4 worm cellular contexts compared by ENCODE assay signal in the genomic region with DNA sequence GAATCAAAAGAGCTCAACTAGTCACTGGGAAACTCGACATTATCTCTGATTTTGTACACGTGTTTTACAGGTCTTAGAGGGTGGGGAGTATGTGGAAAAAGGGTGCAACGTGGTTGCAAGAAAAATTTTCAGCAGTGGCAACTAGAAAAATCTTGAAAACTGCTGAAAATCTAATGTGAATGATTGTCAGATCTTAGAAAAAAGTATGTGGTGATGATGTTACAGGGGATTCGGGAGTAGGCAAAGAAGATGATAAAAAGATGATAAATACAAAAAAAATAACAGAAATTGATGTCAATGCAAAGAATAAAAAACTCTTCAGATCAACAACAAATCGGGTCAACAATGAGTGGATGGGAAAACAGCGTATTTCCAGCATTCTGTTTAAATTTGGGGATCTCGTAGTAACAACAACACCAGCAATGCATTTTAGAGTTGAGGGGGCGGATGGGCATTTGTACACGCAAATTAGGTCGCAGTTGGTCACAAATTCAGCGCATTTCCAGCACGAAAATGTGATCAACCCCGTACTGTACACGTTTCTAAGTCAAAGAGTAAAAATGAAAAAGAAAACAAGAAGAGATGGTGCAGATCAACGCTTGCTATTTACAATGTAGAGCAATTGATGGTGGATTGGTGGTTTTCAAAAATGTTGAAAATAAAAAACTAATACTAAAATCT.
TF ChIP-seq lines count a peak whose summit lies in the region.

No protein-coding gene starts in this region.

TF ChIP-seq in whole organism, L1 larva, 84 proteins besides CTCF, POLR2A, EP300 and RAD21 (continued from another document):
- TF ChIP-seq fkh-4 (tag; optimal IDR thresholded peaks at IDR 0.05; lab: Kevin White, UChicago; ENCODE audit: borderline replicate concordance) (no peak), lin-14 (GFP tag; optimal IDR thresholded peaks at IDR 0.05; lab: Kevin White, UChicago) (peak; percentile 3), unc-130 (tag; optimal IDR thresholded peaks at IDR 0.05; lab: Kevin White, UChicago) (no peak), pqm-1 (tag; optimal IDR thresholded peaks at IDR 0.05; lab: Kevin White, UChicago) (no peak), mef-2 (tag; optimal IDR thresholded peaks at IDR 0.05; lab: Kevin White, UChicago) (no peak), nhr-77 (tag; optimal IDR thresholded peaks at IDR 0.05; lab: Kevin White, UChicago) (no peak), nhr-237 (tag; optimal IDR thresholded peaks at IDR 0.05; lab: Kevin White, UChicago) (no peak), lin-35 (GFP tag; optimal IDR thresholded peaks at IDR 0.05; lab: Kevin White, UChicago) (peak in 1 of 2 experiments; percentile 33), ceh-8 (GFP tag; optimal IDR thresholded peaks at IDR 0.05; lab: Kevin White, UChicago) (peak; percentile 30), ceh-63 (GFP tag; optimal IDR thresholded peaks at IDR 0.05; lab: Kevin White, UChicago) (no peak), lsy-2 (tag; optimal IDR thresholded peaks at IDR 0.05; lab: Kevin White, UChicago) (no peak), nhr-12 (tag; optimal IDR thresholded peaks at IDR 0.05; lab: Kevin White, UChicago) (no peak), ztf-4 (tag; optimal IDR thresholded peaks at IDR 0.05; lab: Kevin White, UChicago) (peak; percentile 69), ces-1 (GFP tag; optimal IDR thresholded peaks at IDR 0.05; lab: Kevin White, UChicago) (no peak), grh-1 (GFP tag; IDR thresholded peaks at IDR 0.05; lab: Robert Waterston, UW) (no peak), swsn-7 (tag; optimal IDR thresholded peaks at IDR 0.05; lab: Kevin White, UChicago) (no peak), nhr-85 (tag; lab: Kevin White, UChicago) (peak; percentile 35), xbp-1 (tag; optimal IDR thresholded peaks at IDR 0.05; lab: Kevin White, UChicago) (no peak), nhr-71 (tag; optimal IDR thresholded peaks at IDR 0.05; lab: Kevin White, UChicago) (peak; percentile 10), mep-1 (tag; optimal IDR thresholded peaks at IDR 0.05; lab: Kevin White, UChicago) (peak; percentile 6)

TF ChIP-seq in whole organism, L2 larva, 48 proteins besides CTCF, POLR2A, EP300 and RAD21 (continued from another document):
- TF ChIP-seq sma-3 (GFP tag; optimal IDR thresholded peaks at IDR 0.05; lab: Kevin White, UChicago) (peak; percentile 36), snpc-4 (tag; optimal IDR thresholded peaks at IDR 0.05; lab: Kevin White, UChicago) (no peak), alr-1 (tag; optimal IDR thresholded peaks at IDR 0.05; lab: Kevin White, UChicago) (no peak), sem-4 (tag; optimal IDR thresholded peaks at IDR 0.05; lab: Kevin White, UChicago) (no peak), crh-2 (tag; optimal IDR thresholded peaks at IDR 0.05; lab: Kevin White, UChicago) (peak; percentile 1)
TF ChIP-seq in whole organism, L2 larva: peak in this region for 4.

TF ChIP-seq in whole organism, L4 larva, 104 proteins besides CTCF, POLR2A, EP300 and RAD21 (continued from another document and continues in another):
- TF ChIP-seq Y5F2A.4 (GFP tag; optimal IDR thresholded peaks at IDR 0.05; lab: Kevin White, UChicago) (peak; percentile 8), zag-1 (tag; optimal IDR thresholded peaks at IDR 0.05; lab: Kevin White, UChicago) (no peak), ama-1 (optimal IDR thresholded peaks at IDR 0.05; lab: Kevin White, UChicago) (peak; percentile 16), aha-1 (tag; lab: Kevin White, UChicago) (peak; percentile 95), nhr-48 (tag; optimal IDR thresholded peaks at IDR 0.05; lab: Kevin White, UChicago) (no peak), fkh-10 (GFP tag; optimal IDR thresholded peaks at IDR 0.05; lab: Kevin White, UChicago) (no peak), daf-8 (GFP tag; IDR thresholded peaks at IDR 0.05; lab: Robert Waterston, UW) (no peak), snpc-1.2 (GFP tag; IDR thresholded peaks at IDR 0.05; lab: Robert Waterston, UW) (no peak), dmd-6 (GFP tag; IDR thresholded peaks at IDR 0.05; lab: Robert Waterston, UW) (peak; percentile 14), mep-1 (tag; optimal IDR thresholded peaks at IDR 0.05; lab: Kevin White, UChicago) (peak; percentile 17), F49E8.2 (tag; optimal IDR thresholded peaks at IDR 0.05; lab: Kevin White, UChicago; ENCODE audit: borderline replicate concordance) (peak; percentile 5), arid-1 (GFP tag; conservative IDR thresholded peaks at IDR 0.05; lab: Robert Waterston, UW) (peak; percentile 12; the same call in 1 of the 2 replicates), madf-9 (GFP tag; conservative IDR thresholded peaks at IDR 0.05; lab: Robert Waterston, UW) (0 out of 2 replicates have a peak, but pooled peaks have one; percentile 3), lir-3 (tag; optimal IDR thresholded peaks at IDR 0.05; lab: Kevin White, UChicago) (no peak), pqm-1 (tag; optimal IDR thresholded peaks at IDR 0.05; lab: Kevin White, UChicago) (no peak), cey-2 (tag; optimal IDR thresholded peaks at IDR 0.05; lab: Kevin White, UChicago; ENCODE audit: borderline replicate concordance, insufficient read depth) (peak; percentile 23), T26A8.4 (GFP tag; IDR thresholded peaks at IDR 0.05; lab: Robert Waterston, UW) (peak; percentile 6; the same call in 1 of the 2 replicates), lin-1 (GFP tag; IDR thresholded peaks at IDR 0.05; lab: Robert Waterston, UW) (no peak), mes-2 (tag; optimal IDR thresholded peaks at IDR 0.05; lab: Kevin White, UChicago; ENCODE audit: poor library complexity, severe bottlenecking) (no peak), F26F4.8 (GFP tag; conservative IDR thresholded peaks at IDR 0.05; lab: Robert Waterston, UW) (no peak), ces-1 (GFP tag; optimal IDR thresholded peaks at IDR 0.05; lab: Kevin White, UChicago) (no peak), spr-3 (GFP tag; optimal IDR thresholded peaks at IDR 0.05; lab: Kevin White, UChicago) (no peak), nhr-28 (tag; optimal IDR thresholded peaks at IDR 0.05; lab: Kevin White, UChicago) (no peak), hlh-11 (tag; optimal IDR thresholded peaks at IDR 0.05; lab: Kevin White, UChicago) (no peak), jun-1 (tag; optimal IDR thresholded peaks at IDR 0.05; lab: Kevin White, UChicago) (no peak), nhr-25 (tag; optimal IDR thresholded peaks at IDR 0.05; lab: Kevin White, UChicago; ENCODE audit: borderline replicate concordance, insufficient read depth) (no peak), rbr-2 (tag; optimal IDR thresholded peaks at IDR 0.05; lab: Kevin White, UChicago) (no peak), hlh-30 (tag; optimal IDR thresholded peaks at IDR 0.05; lab: Kevin White, UChicago; ENCODE audit: insufficient read depth) (peak; percentile 22), ceh-44 (GFP tag; IDR thresholded peaks at IDR 0.05; lab: Robert Waterston, UW) (no peak), F44E2.7 (GFP tag; IDR thresholded peaks at IDR 0.05; lab: Robert Waterston, UW) (peak; percentile 80), set-16 (GFP tag; IDR thresholded peaks at IDR 0.05; lab: Robert Waterston, UW) (no peak), ceh-82 (tag; optimal IDR thresholded peaks at IDR 0.05; lab: Kevin White, UChicago) (no peak), fos-1 (tag; optimal IDR thresholded peaks at IDR 0.05; lab: Kevin White, UChicago) (no peak), D1046.2 (GFP tag; IDR thresholded peaks at IDR 0.05; lab: Robert Waterston, UW) (no peak), tra-1 (GFP tag; IDR thresholded peaks at IDR 0.05; lab: Robert Waterston, UW) (0 out of 2 replicates have a peak, but pooled peaks have one; percentile 50), ceh-62 (tag; optimal IDR thresholded peaks at IDR 0.05; lab: Kevin White, UChicago) (no peak), hif-1 (tag; optimal IDR thresholded peaks at IDR 0.05; lab: Kevin White, UChicago) (no peak), nhr-42 (GFP tag; IDR thresholded peaks at IDR 0.05; lab: Robert Waterston, UW) (peak; percentile 49), mdt-29 (GFP tag; IDR thresholded peaks at IDR 0.05; lab: Robert Waterston, UW) (no peak; the same call in 1 of the 2 replicates), unc-62 (GFP tag; optimal IDR thresholded peaks at IDR 0.05 in 1 of 2; lab: Kevin White, UChicago) (peak in 1 of 2 experiments; percentile 22), unc-62 (tag; optimal IDR thresholded peaks at IDR 0.05; lab: Kevin White, UChicago) (no peak), gei-8 (GFP tag; optimal IDR thresholded peaks at IDR 0.05; lab: Kevin White, UChicago) (no peak), madf-5 (GFP tag; IDR thresholded peaks at IDR 0.05; lab: Robert Waterston, UW) (0 out of 4 replicates have a peak, but pooled peaks of 1 of the 2 experiments have one; percentile 41), zip-2 (tag; optimal IDR thresholded peaks at IDR 0.05; lab: Kevin White, UChicago) (no peak), Y105C5A.15 (GFP tag; IDR thresholded peaks at IDR 0.05; lab: Robert Waterston, UW) (no peak), nhr-237 (tag; optimal IDR thresholded peaks at IDR 0.05; lab: Kevin White, UChicago) (no peak), lin-29 (GFP tag; IDR thresholded peaks at IDR 0.05; lab: Robert Waterston, UW) (peak; percentile 37; the same call in 1 of the 2 replicates), lin-39 (tag; optimal IDR thresholded peaks at IDR 0.05; lab: Kevin White, UChicago) (no peak), saeg-2 (GFP tag; IDR thresholded peaks at IDR 0.05; lab: Robert Waterston, UW) (peak; percentile 18; the same call in 1 of the 2 replicates)

TF ChIP-seq in whole organism, young adult, 124 proteins besides CTCF, POLR2A, EP300 and RAD21 (continued from another document and continues in another):
- no peak for TF ChIP-seq dpl-1 (GFP tag; optimal IDR thresholded peaks at IDR 0.05; lab: Kevin White, UChicago)
- peak; percentile 65 for TF ChIP-seq cebp-1 (GFP tag; IDR thresholded peaks at IDR 0.05; lab: Robert Waterston, UW)
- peak; percentile 49 for TF ChIP-seq cebp-1 (tag; optimal IDR thresholded peaks at IDR 0.05; lab: Kevin White, UChicago)
- TF ChIP-seq F23B12.7 (tag; optimal IDR thresholded peaks at IDR 0.05; lab: Kevin White, UChicago; ENCODE audit: insufficient read depth), result no peak
- peak; percentile 60 for TF ChIP-seq F52B5.7 (tag; optimal IDR thresholded peaks at IDR 0.05; lab: Kevin White, UChicago)
- peak; percentile 66 for TF ChIP-seq F57C9.4 (tag; optimal IDR thresholded peaks at IDR 0.05; lab: Kevin White, UChicago)
- TF ChIP-seq madf-6 (GFP tag; IDR thresholded peaks at IDR 0.05; lab: Robert Waterston, UW), result peak; percentile 27; the same call in 1 of the 2 replicates
- TF ChIP-seq snpc-3.4 (tag; optimal IDR thresholded peaks at IDR 0.05; lab: Kevin White, UChicago), result no peak
- no peak for TF ChIP-seq tbx-9 (tag; optimal IDR thresholded peaks at IDR 0.05; lab: Kevin White, UChicago; ENCODE audit: borderline replicate concordance)
- TF ChIP-seq attf-3 (GFP tag; conservative IDR thresholded peaks at IDR 0.05; lab: Robert Waterston, UW), result peak; percentile 39; the same call in 1 of the 2 replicates
- TF ChIP-seq Y53F4B.3 (GFP tag; IDR thresholded peaks at IDR 0.05; lab: Robert Waterston, UW), result no peak
- TF ChIP-seq hmg-20 (GFP tag; IDR thresholded peaks at IDR 0.05; lab: Robert Waterston, UW), result no peak
- no peak for TF ChIP-seq lin-40 (tag; optimal IDR thresholded peaks at IDR 0.05; lab: Kevin White, UChicago)
- TF ChIP-seq nfyb-1 (GFP tag; IDR thresholded peaks at IDR 0.05; lab: Robert Waterston, UW), result no peak
- 0 out of 2 replicates have a peak, but pooled peaks have one; percentile 9 for TF ChIP-seq F39B2.1 (GFP tag; IDR thresholded peaks at IDR 0.05; lab: Robert Waterston, UW)
- no peak for TF ChIP-seq gei-17 (GFP tag; optimal IDR thresholded peaks at IDR 0.05; lab: Kevin White, UChicago)
- TF ChIP-seq dpff-1 (tag; optimal IDR thresholded peaks at IDR 0.05; lab: Kevin White, UChicago), result no peak
- TF ChIP-seq cebp-2 (GFP tag; IDR thresholded peaks at IDR 0.05; lab: Robert Waterston, UW), result 0 out of 2 replicates have a peak, but pooled peaks have one; percentile 73
- peak; percentile 25 for TF ChIP-seq snpc-1.3 (tag; optimal IDR thresholded peaks at IDR 0.05; lab: Kevin White, UChicago; ENCODE audit: insufficient read depth)
- peak; percentile 40 for TF ChIP-seq hmg-1.2 (GFP tag; IDR thresholded peaks at IDR 0.05; lab: Robert Waterston, UW)
- no peak for TF ChIP-seq nfya-1 (tag; optimal IDR thresholded peaks at IDR 0.05; lab: Kevin White, UChicago; ENCODE audit: borderline replicate concordance, insufficient read depth)
- TF ChIP-seq lir-1 (GFP tag; conservative IDR thresholded peaks at IDR 0.05; lab: Robert Waterston, UW), result no peak
- TF ChIP-seq attf-6 (GFP tag; IDR thresholded peaks at IDR 0.05; lab: Robert Waterston, UW), result no peak
- peak; percentile 39 for TF ChIP-seq ztf-26 (tag; optimal IDR thresholded peaks at IDR 0.05; lab: Kevin White, UChicago)
- TF ChIP-seq madf-10 (tag; optimal IDR thresholded peaks at IDR 0.05; lab: Kevin White, UChicago), result no peak
- 0 out of 2 replicates have a peak, but pooled peaks have one; percentile 58 for TF ChIP-seq hlh-26 (GFP tag; conservative IDR thresholded peaks at IDR 0.05; lab: Robert Waterston, UW)
- no peak for TF ChIP-seq lsy-27 (tag; optimal IDR thresholded peaks at IDR 0.05; lab: Kevin White, UChicago; ENCODE audit: borderline replicate concordance, insufficient read depth)
- no peak for TF ChIP-seq T07F8.4 (tag; optimal IDR thresholded peaks at IDR 0.05; lab: Kevin White, UChicago)
- TF ChIP-seq ets-4 (GFP tag; optimal IDR thresholded peaks at IDR 0.05; lab: Kevin White, UChicago), result peak; percentile 53
- no peak for TF ChIP-seq egl-18 (GFP tag; IDR thresholded peaks at IDR 0.05; lab: Robert Waterston, UW)
- no peak; the same call in none of the 2 replicates for TF ChIP-seq lin-26 (GFP tag; IDR thresholded peaks at IDR 0.05; lab: Robert Waterston, UW)
- TF ChIP-seq nhr-90 (tag; optimal IDR thresholded peaks at IDR 0.05; lab: Kevin White, UChicago), result no peak
- no peak for TF ChIP-seq ztf-3 (GFP tag; optimal IDR thresholded peaks at IDR 0.05; lab: Kevin White, UChicago)
- no peak for TF ChIP-seq Y79H2A.3 (GFP tag; conservative IDR thresholded peaks at IDR 0.05; lab: Robert Waterston, UW)
- 0 out of 2 replicates have a peak, but pooled peaks have one; percentile 78 for TF ChIP-seq ceh-58 (GFP tag; IDR thresholded peaks at IDR 0.05; lab: Robert Waterston, UW)
- TF ChIP-seq xnd-1 (tag; optimal IDR thresholded peaks at IDR 0.05; lab: Kevin White, UChicago), result no peak
- TF ChIP-seq mel-28 (tag; optimal IDR thresholded peaks at IDR 0.05; lab: Kevin White, UChicago; ENCODE audit: borderline replicate concordance), result no peak
- no peak for TF ChIP-seq mxl-1 (tag; optimal IDR thresholded peaks at IDR 0.05; lab: Kevin White, UChicago)
- TF ChIP-seq hlh-12 (tag; optimal IDR thresholded peaks at IDR 0.05; lab: Kevin White, UChicago), result no peak
- TF ChIP-seq ceh-79 (tag; optimal IDR thresholded peaks at IDR 0.05; lab: Kevin White, UChicago), result no peak
- TF ChIP-seq Y53G8AR.9 (GFP tag; conservative IDR thresholded peaks at IDR 0.05; lab: Robert Waterston, UW), result no peak
- no peak for TF ChIP-seq T26A5.8 (tag; optimal IDR thresholded peaks at IDR 0.05; lab: Kevin White, UChicago)
- peak; percentile 27; the same call in 1 of the 2 replicates for TF ChIP-seq ztf-25 (GFP tag; IDR thresholded peaks at IDR 0.05; lab: Robert Waterston, UW)
- peak; percentile 47 for TF ChIP-seq K12H6.12 (tag; optimal IDR thresholded peaks at IDR 0.05; lab: Kevin White, UChicago)
- TF ChIP-seq ceh-100 (GFP tag; IDR thresholded peaks at IDR 0.05; lab: Robert Waterston, UW), result no peak; the same call in 1 of the 2 replicates
- no peak for TF ChIP-seq nhr-179 (tag; optimal IDR thresholded peaks at IDR 0.05; lab: Kevin White, UChicago)
- peak; percentile 20 for TF ChIP-seq chd-7 (tag; optimal IDR thresholded peaks at IDR 0.05; lab: Kevin White, UChicago)
- TF ChIP-seq B0019.2 (GFP tag; conservative IDR thresholded peaks at IDR 0.05; lab: Robert Waterston, UW), result no peak
- TF ChIP-seq tbp1 (GFP tag; optimal IDR thresholded peaks at IDR 0.05; lab: Kevin White, UChicago), result peak; percentile 33
- TF ChIP-seq egrh-3 (GFP tag; IDR thresholded peaks at IDR 0.05; lab: Robert Waterston, UW), result no peak
- no peak for TF ChIP-seq C17E4.6 (GFP tag; IDR thresholded peaks at IDR 0.05; lab: Robert Waterston, UW)
- no peak for TF ChIP-seq mes-4 (tag; optimal IDR thresholded peaks at IDR 0.05; lab: Kevin White, UChicago)
- no peak for TF ChIP-seq nfya-2 (GFP tag; IDR thresholded peaks at IDR 0.05; lab: Robert Waterston, UW)
- TF ChIP-seq ztf-22 (GFP tag; optimal IDR thresholded peaks at IDR 0.05; lab: Kevin White, UChicago), result no peak
- TF ChIP-seq attf-5 (GFP tag; optimal IDR thresholded peaks at IDR 0.05; lab: Kevin White, UChicago), result peak; percentile 31
- TF ChIP-seq nhr-80 (tag; optimal IDR thresholded peaks at IDR 0.05; lab: Kevin White, UChicago), result no peak
